Fruit fly (Drosophila melanogaster) whole organism, larva: Measurements from ENCODE around the gene RabX6.

Experiments used
- noc ChIP-seq: fragments of 200-800 bp; sonication (Bioruptor generic); optimal IDR thresholded peaks from 3 replicates; lab custom pipeline; 2019; ENCODE audit warnings: missing biosample characterization, mild to moderate bottlenecking, missing genetic modification characterization, moderate library complexity

RabX6 gene

dm6 chr3L:690031-690686 lies at the start of gene RabX6, which contains the start of gene CG32483:
TSS of gene RabX6 (plus strand) at chr3L:690517.
TSS of gene CG32483 (minus strand) at chr3L:690081.
- no peak for TF ChIP-seq noc (tag; lab: Kevin White, UChicago)

- no peak for TF ChIP-seq noc (tag; lab: Kevin White, UChicago)
These were observed 48.9 kb upstream of the RabX6 start for dm6 chr3L:641436-641835.

DNA sequence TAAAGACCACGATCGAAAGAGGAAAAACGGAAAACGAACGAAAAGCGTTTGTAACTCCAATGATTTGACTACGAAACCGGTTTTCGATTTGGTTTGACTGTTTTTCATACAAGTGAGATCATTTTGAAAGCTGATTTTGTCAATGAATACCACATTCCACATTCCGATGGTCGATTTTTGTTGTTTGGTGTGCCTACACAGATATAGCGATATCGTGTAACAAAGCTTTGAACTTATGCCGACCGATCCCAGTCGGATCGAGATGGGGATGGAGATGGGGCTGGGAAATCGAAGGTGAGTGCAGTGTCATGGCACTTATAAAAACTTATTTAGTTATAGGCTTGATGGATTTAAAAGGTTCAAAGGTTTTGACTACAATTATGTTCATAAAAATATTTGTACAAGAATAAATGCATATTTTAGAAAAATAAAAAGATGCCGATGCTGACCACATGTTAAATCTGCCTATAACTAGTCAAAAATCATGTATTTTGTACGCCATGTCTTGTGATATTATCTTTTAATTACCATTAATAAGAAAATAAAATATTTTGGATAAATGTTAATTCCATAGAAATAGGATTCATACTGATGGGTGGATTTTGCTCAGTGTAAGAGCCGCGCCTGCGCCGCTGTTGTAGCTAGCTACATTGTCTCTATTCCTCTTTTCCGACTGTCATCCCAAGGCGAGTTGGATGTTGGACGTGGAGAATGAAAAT lies 48.0 kb upstream of the RabX6 start:
- no peak for TF ChIP-seq noc (tag; lab: Kevin White, UChicago)

DNA sequence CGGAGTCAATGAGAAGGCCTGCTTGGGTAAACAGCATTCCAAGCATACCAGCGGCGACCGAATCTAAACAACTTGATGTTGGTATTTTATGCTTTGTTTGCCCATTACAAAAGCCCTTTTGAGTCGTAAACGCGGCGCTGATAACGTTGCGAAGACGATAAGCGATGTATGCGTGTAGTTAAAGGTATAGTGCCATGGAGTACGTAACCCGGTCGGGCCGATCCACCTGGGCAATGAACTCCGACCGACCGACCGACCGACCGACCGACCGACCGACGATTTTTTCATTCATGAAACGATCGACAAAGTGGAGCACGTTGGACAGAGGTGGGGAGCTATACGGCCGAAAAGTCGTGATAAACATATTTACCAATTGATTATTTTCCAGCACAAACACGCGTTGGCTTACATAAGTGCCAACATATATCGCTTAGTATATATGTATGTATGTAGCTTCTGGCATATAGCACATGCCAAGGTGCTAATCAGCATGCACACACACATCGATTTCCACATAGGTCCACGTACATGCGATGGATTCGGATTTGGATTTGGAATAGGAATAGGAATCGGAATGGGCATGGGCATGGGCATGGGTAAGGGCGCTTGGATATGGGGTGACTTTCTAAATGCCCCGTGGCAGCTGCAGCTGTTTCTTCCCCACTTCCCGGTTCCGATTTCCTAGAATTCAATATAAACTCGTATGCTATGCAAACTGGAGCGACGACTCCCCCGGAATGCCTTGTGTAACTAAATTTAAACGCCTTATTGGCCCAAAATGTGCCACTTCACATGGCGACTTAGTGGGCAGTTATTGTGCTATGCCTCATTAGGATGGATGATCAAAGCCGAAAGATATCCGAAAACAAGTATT lies 47.2 kb upstream of the RabX6 start:
- no peak for TF ChIP-seq noc (tag; lab: Kevin White, UChicago)

dm6 chr3L:644111-644718 lies 46.1 kb upstream of the RabX6 start:
- peak; percentile 57 for TF ChIP-seq noc (tag; lab: Kevin White, UChicago)

DNA sequence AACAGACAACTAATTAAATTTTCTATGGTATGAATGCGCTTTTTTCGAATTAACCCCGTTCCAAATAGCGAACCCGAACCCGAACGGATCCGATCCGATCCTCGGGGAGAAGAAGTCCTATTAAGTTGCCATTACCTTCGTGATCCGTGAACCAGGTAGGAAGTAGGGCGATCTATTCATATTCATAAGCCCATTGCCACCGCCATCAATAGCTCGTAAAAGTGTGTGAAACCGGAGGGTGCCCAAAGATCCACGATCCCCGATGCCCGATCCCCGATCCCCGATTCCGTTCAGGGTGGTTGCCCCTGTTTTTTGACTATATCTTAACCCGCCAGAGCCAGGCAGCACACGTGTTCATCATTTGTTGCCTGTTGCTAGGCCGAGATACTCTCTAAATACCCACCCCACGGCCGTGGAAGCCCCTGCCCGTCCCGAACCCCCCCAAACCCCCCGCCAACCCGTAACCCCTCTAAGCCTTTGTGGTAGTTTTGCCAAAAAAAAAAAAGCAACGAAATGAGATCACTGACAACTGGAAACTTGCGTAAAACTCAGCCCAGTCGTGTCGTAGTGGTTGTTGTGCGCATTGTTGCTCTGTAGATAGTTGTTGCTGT lies 44.8 kb upstream of the RabX6 start:
- no peak for TF ChIP-seq noc (tag; lab: Kevin White, UChicago)

- no peak for TF ChIP-seq noc (tag; lab: Kevin White, UChicago)
These were observed 42.8 kb upstream of the RabX6 start for dm6 chr3L:647529-647928.

DNA sequence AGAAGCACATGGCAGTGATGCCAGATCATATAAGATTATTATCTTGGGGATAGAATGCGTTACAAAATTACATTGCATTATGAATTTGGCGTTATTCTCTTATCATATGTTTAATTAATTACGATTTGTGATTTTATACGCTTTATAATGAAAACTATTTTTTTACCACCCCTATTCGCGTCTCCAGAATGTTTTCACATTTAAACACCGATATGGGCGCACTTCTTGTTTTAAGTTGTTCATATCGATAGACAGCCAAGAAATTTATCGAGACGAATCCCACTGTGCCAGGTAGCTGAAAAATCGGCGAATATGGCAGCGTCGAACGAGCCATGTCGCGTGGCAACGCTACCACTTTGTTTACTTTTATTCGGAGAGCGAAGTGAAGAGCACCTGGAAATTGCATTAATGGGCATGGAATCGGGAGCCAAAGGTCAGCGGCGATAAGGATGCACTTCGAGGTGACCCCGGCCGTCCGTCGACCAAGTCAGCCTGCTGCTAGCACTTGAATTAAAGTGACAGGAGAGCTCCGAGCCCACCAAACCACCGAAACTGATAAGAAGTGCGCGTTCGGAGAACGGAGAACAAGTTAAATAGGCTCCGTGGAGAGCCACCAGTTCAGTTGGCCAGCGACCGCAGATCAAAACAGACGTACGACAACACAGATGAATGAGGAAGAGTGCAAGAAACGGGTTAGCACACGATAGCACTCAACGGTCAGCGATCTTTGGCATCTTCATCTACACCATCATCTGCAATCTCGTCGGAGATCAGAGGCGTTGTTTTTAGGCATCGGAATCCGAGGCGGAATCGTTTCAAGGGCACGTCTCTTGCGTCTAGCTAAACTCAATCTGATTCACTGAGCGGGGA lies 41.9 kb upstream of the RabX6 start, which contains the start of gene Gale:
Gene Gale, plus strand, starts transcription at position 401 of the 870 bp plus-strand sequence.
- TF ChIP-seq noc (tag; lab: Kevin White, UChicago) = peak; percentile 42

DNA sequence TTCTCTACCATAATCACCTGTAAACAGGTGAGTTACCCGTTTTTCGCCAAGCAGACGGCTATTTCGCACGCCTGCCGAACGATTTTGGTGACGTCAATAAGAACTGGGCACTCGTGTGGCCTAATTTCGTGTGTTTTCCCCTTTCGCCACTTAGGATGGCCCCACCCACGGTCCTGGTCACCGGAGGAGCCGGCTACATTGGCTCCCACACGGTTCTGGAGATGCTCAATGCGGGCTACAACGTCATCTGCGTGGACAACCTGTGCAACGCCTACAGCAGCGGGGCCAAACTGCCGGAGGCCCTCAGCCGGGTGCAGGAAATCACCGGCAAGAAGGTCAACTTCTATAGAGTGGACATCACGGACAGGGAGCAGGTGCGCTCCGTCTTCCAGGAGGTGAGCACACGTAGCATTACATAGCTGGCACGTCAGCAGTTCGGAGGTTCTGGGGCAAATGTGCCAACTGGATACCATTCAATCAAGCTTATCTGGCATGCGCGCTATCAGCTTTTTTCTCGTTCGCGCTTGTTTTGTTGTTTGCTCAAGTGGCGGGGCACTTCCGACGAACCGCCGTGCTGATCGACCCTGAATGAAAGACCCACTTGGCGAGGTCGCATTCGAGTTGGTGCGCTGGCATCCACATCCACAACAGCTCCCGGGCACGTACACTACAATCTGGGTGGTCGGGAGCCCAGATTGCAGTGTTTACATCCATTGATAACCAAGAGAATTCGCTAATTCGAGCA lies 41.1 kb upstream of the RabX6 start:
- TF ChIP-seq noc (tag; lab: Kevin White, UChicago) = no peak

DNA sequence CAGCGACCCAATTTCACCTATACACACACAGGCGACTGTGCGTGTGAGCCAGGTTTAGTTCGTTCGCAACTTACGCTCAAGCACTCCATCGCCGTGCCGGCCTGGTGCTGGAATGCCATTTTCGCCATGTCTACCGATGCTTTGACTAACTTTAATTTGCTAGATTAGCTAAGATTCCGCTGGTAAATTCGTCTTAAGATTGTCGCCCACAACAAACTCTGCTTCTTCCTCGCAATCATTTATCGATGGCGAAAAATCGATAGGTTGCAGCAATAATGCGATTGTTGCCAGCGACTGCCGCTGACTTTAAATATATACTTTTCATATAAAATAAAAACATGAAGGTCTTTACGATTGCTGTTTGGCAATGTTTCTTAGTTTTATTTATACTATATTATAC lies 37.7 kb upstream of the RabX6 start, which contains the start of gene CG3402:
Gene CG3402, minus strand, starts transcription at position 245 of the 400 bp plus-strand sequence.
- TF ChIP-seq noc (tag; lab: Kevin White, UChicago) = no peak

DNA sequence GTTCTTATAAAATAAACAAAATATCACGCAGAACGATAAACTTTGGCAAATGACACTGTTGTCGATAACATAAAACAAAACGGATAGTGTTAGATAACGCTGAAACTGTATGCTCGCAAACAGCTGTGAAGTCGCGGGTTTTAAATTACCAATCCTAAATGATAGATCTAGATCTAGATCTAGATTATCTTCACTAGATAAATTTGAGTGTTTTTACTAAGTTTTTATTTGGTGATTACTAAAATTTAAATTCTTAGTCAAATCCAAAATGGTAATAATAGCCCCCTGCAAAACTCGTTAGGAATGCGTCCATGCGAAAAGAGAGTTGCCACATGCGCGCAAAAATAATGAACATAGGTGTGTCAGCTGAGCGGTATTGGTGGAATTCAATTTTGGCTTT lies 36.3 kb upstream of the RabX6 start, which contains the start of the genes MED30 and Rev1:
Gene MED30, minus strand, starts transcription at position 71 of the 400 bp plus-strand sequence.
Gene Rev1, plus strand, starts transcription at position 345 of the 400 bp plus-strand sequence.
- TF ChIP-seq noc (tag; lab: Kevin White, UChicago) = peak; percentile 92

DNA sequence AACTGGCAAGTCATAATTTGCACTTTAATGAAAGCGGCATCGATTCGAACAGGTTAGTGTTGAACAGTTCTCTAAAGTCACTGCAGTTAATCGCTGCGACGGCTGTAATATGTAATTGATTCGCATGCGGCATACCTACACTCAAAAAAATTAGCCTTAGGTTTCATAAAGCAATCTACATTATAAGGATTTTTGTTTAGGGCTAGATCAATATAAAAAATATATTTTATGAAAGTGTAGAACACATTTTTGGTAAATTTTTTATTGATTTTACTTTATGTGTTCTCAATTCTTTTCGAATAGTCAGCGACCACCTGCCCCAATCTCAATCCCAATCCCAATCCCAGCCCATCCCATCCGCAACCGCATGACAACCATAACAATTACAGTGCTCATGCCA lies 32.0 kb upstream of the RabX6 start:
- TF ChIP-seq noc (tag; lab: Kevin White, UChicago) = no peak
